Fruit fly (Drosophila melanogaster) whole organism: Measurements from ENCODE around the gene Arp10.

Experiments
- CG8478 ChIP-seq: fragments of >200 bp; optimal IDR thresholded peaks from 2 replicates; lab custom pipeline; 2018; ENCODE audit warnings: inconsistent platforms
- Dll ChIP-seq: fragments of >200 bp; optimal IDR thresholded peaks from 2 replicates; lab custom pipeline; 2017
- EcR ChIP-seq, 2 experiments: fragments of >200 bp; optimal IDR thresholded peaks; 2 replicates each; lab custom pipeline; 2017; ENCODE audit warnings: missing biosample characterization in 2 of 2, missing genetic modification characterization in 2 of 2, missing genetic modification reagents in 2 of 2
- pan ChIP-seq: fragments of >200 bp; optimal IDR thresholded peaks from 2 replicates; lab custom pipeline; 2017
- psq ChIP-seq: fragments of >200 bp; optimal IDR thresholded peaks from 2 replicates; lab custom pipeline; 2017
- usp ChIP-seq: fragments of >200 bp; optimal IDR thresholded peaks from 2 replicates; lab custom pipeline; 2017; ENCODE audit warnings: missing biosample characterization, missing genetic modification characterization, mixed read lengths

Gene Arp10

dm6 chrX:19667444-19668104 lies 21.6 kb upstream of the Arp10 start:
- TF ChIP-seq psq (lab: Kevin White, UChicago) (no peak), usp (GFP tag; lab: Kevin White, UChicago) (no peak)

- TF ChIP-seq Dll (lab: Kevin White, UChicago) (peak; percentile 14), CG8478 (lab: Kevin White, UChicago) (no peak)
These were observed 21.0 kb upstream of the Arp10 start, which contains the start of gene Zw for dm6 chrX:19666991-19667409. Gene Zw, plus strand, starts transcription at chrX:19667252.

DNA sequence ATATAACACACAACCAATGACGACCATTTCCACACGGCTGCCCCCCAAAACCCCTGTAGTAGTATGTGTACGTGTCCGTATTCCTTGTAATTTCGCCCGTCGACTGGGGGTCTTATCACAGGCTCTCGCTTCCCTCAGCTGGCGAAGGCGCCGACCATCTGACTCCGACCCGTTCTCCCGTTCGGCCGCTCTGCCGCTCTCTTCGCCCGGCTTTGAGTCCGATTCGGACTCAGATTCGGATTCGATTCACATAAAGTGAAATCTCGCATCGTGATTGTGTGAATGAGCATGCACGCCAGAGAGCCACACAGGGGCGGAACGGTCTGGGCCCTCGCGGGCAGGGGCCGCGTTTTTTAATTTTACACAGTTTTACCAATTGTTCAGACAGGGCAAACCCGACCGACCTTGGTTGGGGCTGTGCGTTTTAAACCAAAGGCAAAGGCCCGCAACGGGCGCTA lies 19.7 kb upstream of the Arp10 start:
- TF ChIP-seq Dll (lab: Kevin White, UChicago) (peak; percentile 19), CG8478 (lab: Kevin White, UChicago) (no peak)

DNA sequence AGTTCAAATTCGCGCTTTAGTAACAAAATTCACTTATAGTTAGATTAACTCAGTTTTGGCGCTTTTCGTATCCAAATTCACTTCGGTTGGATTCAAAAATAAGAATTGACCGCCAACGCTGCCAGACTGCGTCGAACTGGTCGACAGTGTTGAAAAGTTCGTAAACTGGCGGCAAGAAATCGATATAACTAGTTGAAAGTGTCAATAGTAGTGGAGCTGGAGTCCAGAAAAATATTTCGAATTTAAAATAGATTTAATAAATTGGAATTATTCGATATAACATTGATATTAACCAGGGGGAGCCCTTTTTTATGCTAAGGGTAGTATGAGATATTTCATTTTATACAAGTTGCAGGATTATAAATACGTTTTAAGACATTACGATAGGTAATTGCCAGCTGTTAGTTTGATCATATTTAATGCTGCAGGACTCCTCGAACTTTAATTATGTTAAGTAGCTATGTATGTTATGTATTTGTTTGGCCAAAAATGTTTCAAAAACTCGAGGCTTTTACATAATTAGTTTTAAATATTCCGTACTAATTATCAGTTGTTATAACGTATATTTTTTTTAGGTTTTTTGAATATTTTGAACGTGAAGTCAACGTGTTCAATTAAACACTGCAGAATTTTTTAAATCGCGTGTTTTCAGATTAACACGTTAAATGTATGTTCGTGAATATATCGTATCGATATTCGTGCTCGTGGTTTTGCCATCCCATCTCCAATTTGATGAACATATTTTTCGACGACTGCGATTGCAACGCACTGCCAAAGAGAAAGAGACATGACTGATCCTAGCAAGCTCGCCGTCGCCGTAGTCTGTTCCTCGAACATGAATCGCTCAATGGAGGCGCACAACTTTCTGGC lies 18.1 kb upstream of the Arp10 start, which contains the start of the genes CG14223 and Ssu72:
Gene CG14223, minus strand, starts transcription at position 113 of the 870 bp plus-strand sequence.
Gene Ssu72, plus strand, starts transcription at position 703 of the 870 bp plus-strand sequence.
- TF ChIP-seq CG8478 (lab: Kevin White, UChicago) (no peak), usp (GFP tag; lab: Kevin White, UChicago) (no peak), pan (no peak), EcR (GFP tag; optimal IDR thresholded peaks at IDR 0.05; lab: Kevin White, UChicago) (no peak), psq (lab: Kevin White, UChicago) (no peak), Dll (lab: Kevin White, UChicago) (no peak)

DNA sequence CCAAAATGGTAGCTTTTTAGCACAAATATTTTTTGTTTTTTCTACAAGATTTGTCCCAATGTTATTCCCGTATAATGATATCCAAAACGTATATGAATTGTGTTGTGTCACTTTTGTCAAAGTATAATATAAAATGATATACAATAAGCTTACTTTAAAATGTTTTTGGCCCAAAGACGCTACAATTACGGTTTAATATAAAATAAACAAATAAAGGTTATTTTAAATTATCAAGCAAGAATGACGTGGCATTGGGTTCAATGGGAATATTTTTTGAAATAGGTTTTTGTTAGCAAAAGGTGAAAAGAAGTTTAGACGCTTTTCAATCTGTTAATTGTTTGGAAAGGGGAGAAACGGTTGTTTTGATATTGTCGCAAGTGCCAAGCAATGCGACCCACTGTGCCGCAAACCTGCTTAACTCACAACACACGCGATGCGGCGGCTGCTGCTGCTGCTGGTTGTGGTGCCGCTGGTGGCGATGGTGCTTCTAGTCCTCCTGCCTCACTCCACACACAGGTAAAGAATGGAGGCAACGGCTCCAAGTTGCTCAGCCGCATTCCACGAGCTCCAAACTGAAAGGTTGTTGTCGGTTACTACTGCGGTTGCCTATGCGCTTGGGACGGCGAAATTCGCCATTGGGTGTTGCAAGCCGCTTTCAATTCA lies 17.4 kb upstream of the Arp10 start:
- TF ChIP-seq Dll (lab: Kevin White, UChicago) (peak; percentile 2), EcR (GFP tag; optimal IDR thresholded peaks at IDR 0.05; lab: Kevin White, UChicago) (no peak)

- TF ChIP-seq psq (lab: Kevin White, UChicago) (no peak), pan (no peak), Dll (lab: Kevin White, UChicago) (peak; percentile 53)
These were observed 16.7 kb upstream of the Arp10 start for dm6 chrX:19662583-19663195.

DNA sequence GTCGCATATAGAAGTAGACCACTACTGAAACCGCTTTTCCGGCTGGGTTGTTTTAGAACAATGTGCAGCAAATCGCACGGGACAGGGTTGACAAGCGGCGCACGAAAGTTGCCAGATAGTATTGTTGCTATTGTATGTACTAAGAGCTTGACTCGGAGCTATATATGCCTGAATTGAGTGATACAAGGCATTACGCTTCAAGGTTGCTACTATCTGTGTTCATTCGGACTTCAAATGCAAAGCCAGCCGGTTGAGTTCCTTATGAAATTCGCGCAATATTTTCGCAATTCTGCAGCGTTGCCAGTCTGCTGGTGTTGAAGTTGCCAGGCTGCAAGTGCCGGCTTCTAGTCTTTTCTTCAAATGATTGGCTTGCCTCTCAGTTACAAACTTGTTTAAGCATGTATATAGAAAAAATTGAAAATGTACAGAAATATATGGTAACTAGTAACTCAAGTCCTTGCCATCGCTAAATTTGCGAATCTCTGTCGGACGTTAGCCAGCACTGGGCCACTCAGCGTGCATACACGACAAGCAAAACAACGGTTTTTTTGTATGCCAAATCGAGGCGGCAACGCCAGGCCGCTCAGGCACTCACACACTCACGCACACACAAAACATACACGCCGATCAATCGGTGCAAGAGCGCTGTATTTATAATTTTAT lies 5.9 kb upstream of the Arp10 start, which contains the start of the genes Ranbp21 and Elys:
Gene Ranbp21, minus strand, starts transcription at position 513 of the 663 bp plus-strand sequence.
Gene Elys, plus strand, starts transcription at position 549 of the 663 bp plus-strand sequence.
- TF ChIP-seq psq (lab: Kevin White, UChicago) (no peak), Dll (lab: Kevin White, UChicago) (no peak), pan (no peak), usp (GFP tag; lab: Kevin White, UChicago) (no peak), EcR (GFP tag; optimal IDR thresholded peaks at IDR 0.05; lab: Kevin White, UChicago) (no peak), CG8478 (lab: Kevin White, UChicago) (no peak)

DNA sequence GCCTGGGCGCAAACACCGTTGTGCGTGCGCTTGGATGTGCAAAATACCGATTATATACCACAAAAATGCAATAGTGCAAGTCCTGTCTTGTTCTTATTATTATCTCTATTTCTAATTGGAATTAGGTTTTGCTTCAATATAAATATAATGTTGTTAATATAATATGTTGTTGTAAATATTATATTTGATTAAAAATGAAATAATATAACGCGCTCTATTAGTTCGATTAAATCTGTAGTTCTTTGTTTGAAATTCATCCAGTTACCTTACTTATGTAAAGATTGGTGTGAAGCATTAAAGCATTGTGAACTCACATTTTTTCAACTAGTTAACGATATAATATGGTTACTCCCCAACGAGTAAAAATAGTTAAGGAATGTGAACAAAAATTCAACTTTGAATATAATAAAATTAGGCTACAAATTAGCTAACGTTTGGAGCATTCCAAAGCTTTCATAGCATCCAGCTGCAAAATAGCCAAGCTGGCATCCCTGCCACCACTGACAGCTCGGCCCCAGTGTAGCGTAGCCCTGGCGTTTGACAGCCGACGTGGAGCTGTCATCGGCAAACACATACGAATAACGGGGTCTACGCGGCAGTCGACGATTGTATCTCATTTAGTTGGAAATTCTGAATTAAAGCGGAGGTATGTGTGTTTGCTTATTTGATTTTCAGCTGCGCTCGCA lies 3.0 kb downstream of the Arp10 start, which contains the start of the genes CG12237 and Sec61gamma:
Gene CG12237, minus strand, starts transcription at position 51 of the 686 bp plus-strand sequence.
Gene Sec61gamma, plus strand, starts transcription at position 509 of the 686 bp plus-strand sequence.
- TF ChIP-seq CG8478 (lab: Kevin White, UChicago) (no peak), Dll (lab: Kevin White, UChicago) (no peak), psq (lab: Kevin White, UChicago) (no peak), usp (GFP tag; lab: Kevin White, UChicago) (no peak), pan (no peak), EcR (GFP tag; optimal IDR thresholded peaks at IDR 0.05; lab: Kevin White, UChicago) (no peak)

DNA sequence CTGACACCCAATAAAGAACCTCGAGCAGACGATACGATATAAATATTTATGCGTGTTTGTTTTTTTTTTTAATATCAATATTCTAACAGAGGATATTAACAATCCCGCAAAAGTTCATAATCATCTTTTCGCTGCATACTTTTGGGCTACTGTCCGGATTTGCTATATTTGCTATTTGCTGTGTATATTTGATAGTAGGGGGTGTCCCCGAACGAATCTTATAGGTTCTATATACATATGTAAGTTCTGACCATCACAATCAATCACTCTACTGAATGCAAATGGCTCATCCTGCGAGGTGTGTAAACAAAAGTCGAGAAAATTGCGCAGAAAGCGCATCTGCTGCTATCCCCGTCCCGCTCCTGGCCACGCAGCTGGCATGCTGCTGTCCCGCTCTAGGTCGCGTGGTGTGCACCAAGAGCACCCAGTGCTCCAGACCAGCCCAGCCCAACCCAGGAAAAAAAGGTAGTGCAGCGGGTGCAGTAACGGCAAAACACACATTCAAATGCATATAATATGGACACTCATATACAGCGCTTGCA lies 5.2 kb downstream of the Arp10 start:
- peak; percentile 54 for TF ChIP-seq CG8478 (lab: Kevin White, UChicago)
- no peak for TF ChIP-seq Dll (lab: Kevin White, UChicago)
- TF ChIP-seq pan: no peak
- no peak for TF ChIP-seq usp (GFP tag; lab: Kevin White, UChicago)
- no peak for TF ChIP-seq psq (lab: Kevin White, UChicago)
- no peak for TF ChIP-seq EcR (GFP tag; optimal IDR thresholded peaks at IDR 0.05; lab: Kevin White, UChicago)

- TF ChIP-seq usp (GFP tag; lab: Kevin White, UChicago): no peak
- TF ChIP-seq EcR (GFP tag; optimal IDR thresholded peaks at IDR 0.05; lab: Kevin White, UChicago): no peak
These were observed 7.5 kb downstream of the Arp10 start, which contains the start of gene Rcd-1 for dm6 chrX:19638328-19638940. Gene Rcd-1, plus strand, starts transcription at chrX:19638767.
